Fruit fly (Drosophila melanogaster) whole organism, embryonic: ENCODE results near the gene CG14778.

Experiments
- Bdp1 ChIP-seq: fragments of 200-800 bp; sonication (Bioruptor generic); optimal IDR thresholded peaks from 3 replicates; lab custom pipeline; 2016; ENCODE audit warnings: missing biosample characterization, missing genetic modification characterization
- Bgb ChIP-seq: fragments of 200-800 bp; sonication (Bioruptor generic); IDR thresholded peaks from 2 replicates; pipeline ENCODE4 v1.3.6; 2022; ENCODE audit warnings: missing biosample characterization, missing genetic modification characterization; ENCODE audit not compliant: partially characterized antibody
- CG1024 ChIP-seq: fragments of 200-800 bp; sonication (Bioruptor generic); IDR thresholded peaks from 2 replicates; pipeline ENCODE4 v1.3.6; 2022; ENCODE audit warnings: missing biosample characterization, missing genetic modification characterization
- CG10267 ChIP-seq: fragments of 200-800 bp; sonication (Bioruptor generic); optimal IDR thresholded peaks from 2 replicates; lab custom pipeline; 2018; ENCODE audit warnings: missing biosample characterization, mild to moderate bottlenecking, missing genetic modification characterization, moderate library complexity
- CG10543 ChIP-seq: fragments of 200-800 bp; sonication (Bioruptor generic); optimal IDR thresholded peaks from 3 replicates; lab custom pipeline; 2017; ENCODE audit warnings: missing biosample characterization, mild to moderate bottlenecking, missing genetic modification characterization, moderate library complexity
- CG10979 ChIP-seq: fragments of 200-800 bp; sonication (Bioruptor generic); optimal IDR thresholded peaks from 2 replicates; lab custom pipeline; 2018; ENCODE audit warnings: missing biosample characterization, mild to moderate bottlenecking, missing genetic modification characterization, moderate library complexity
- CG12659 ChIP-seq: fragments of 200-800 bp; sonication (Bioruptor generic); optimal IDR thresholded peaks from 3 replicates; lab custom pipeline; 2017; ENCODE audit warnings: mild to moderate bottlenecking, missing biosample characterization, missing genetic modification reagents, missing genetic modification characterization
- CG12744 ChIP-seq: fragments of 200-800 bp; sonication (Bioruptor generic); optimal IDR thresholded peaks from 2 replicates; lab custom pipeline; 2016; ENCODE audit warnings: missing biosample characterization, missing genetic modification characterization
- CG13296 ChIP-seq: fragments of 200-800 bp; sonication (Bioruptor generic); optimal IDR thresholded peaks from 3 replicates; lab custom pipeline; 2018; ENCODE audit warnings: missing biosample characterization, mild to moderate bottlenecking, missing genetic modification characterization
- CG13624 ChIP-seq: fragments of 200-800 bp; sonication (Bioruptor generic); optimal IDR thresholded peaks from 2 replicates; lab custom pipeline; 2016; ENCODE audit warnings: missing biosample characterization, missing genetic modification characterization
- CG15514 ChIP-seq: fragments of 200-800 bp; sonication (Bioruptor generic); optimal IDR thresholded peaks from 3 replicates; lab custom pipeline; 2017; ENCODE audit warnings: missing biosample characterization, missing genetic modification characterization, mild to moderate bottlenecking, moderate library complexity, missing genetic modification reagents
- CG1603 ChIP-seq: fragments of 200-800 bp; sonication (Bioruptor generic); optimal IDR thresholded peaks from 2 replicates; lab custom pipeline; 2019; ENCODE audit warnings: missing biosample characterization, mild to moderate bottlenecking, missing genetic modification characterization, moderate library complexity
- CG16815 ChIP-seq: fragments of 200-800 bp; sonication (Bioruptor generic); optimal IDR thresholded peaks from 3 replicates; lab custom pipeline; 2017; ENCODE audit warnings: missing biosample characterization, mild to moderate bottlenecking, missing genetic modification characterization
- CG17568 ChIP-seq: fragments of 200-800 bp; sonication (Bioruptor generic); optimal IDR thresholded peaks from 2 replicates; lab custom pipeline; 2018; ENCODE audit warnings: missing biosample characterization, mild to moderate bottlenecking, missing genetic modification characterization, moderate library complexity
- CG17829 ChIP-seq: fragments of 200-800 bp; optimal IDR thresholded peaks from 2 replicates; lab custom pipeline; 2019; ENCODE audit warnings: missing biosample characterization, mild to moderate bottlenecking, missing genetic modification characterization, moderate library complexity
- CG34224 ChIP-seq: fragments of 200-800 bp; sonication (Bioruptor generic); IDR thresholded peaks from 3 replicates; pipeline ENCODE4 v1.3.6; 2022; ENCODE audit warnings: missing biosample characterization, missing genetic modification characterization; ENCODE audit not compliant: partially characterized antibody
- CG34422 ChIP-seq: fragments of 200-800 bp; sonication (Bioruptor generic); IDR thresholded peaks from 3 replicates; pipeline ENCODE4 v1.3.6; 2022; ENCODE audit warnings: missing biosample characterization, missing genetic modification characterization
- CG42726 ChIP-seq: fragments of 200-800 bp; sonication (Bioruptor generic); IDR thresholded peaks from 2 replicates; pipeline ENCODE4 v1.3.6; 2022; ENCODE audit warnings: missing biosample characterization, missing genetic modification characterization; ENCODE audit not compliant: partially characterized antibody
- CG4617 ChIP-seq: fragments of 200-800 bp; sonication (Bioruptor generic); optimal IDR thresholded peaks from 3 replicates; lab custom pipeline; 2016; ENCODE audit warnings: missing biosample characterization, missing genetic modification characterization, borderline replicate concordance
- CG9797 ChIP-seq: fragments of 200-800 bp; sonication (Bioruptor generic); optimal IDR thresholded peaks from 3 replicates; lab custom pipeline; 2018; ENCODE audit warnings: missing biosample characterization, mild to moderate bottlenecking, missing genetic modification characterization
- Dll ChIP-seq: fragments of 200-800 bp; sonication (Bioruptor generic); IDR thresholded peaks from 4 replicates; pipeline ENCODE4 v1.3.6; 2022; ENCODE audit warnings: missing biosample characterization, missing genetic modification characterization; ENCODE audit not compliant: partially characterized antibody
- Doc3 ChIP-seq: fragments of 200-800 bp; sonication (Bioruptor generic); IDR thresholded peaks from 3 replicates; pipeline ENCODE4 v1.3.6; 2022; ENCODE audit warnings: missing biosample characterization, missing genetic modification characterization; ENCODE audit not compliant: partially characterized antibody
- Dp ChIP-seq: fragments of 200-800 bp; sonication (Bioruptor generic); optimal IDR thresholded peaks from 2 replicates; lab custom pipeline; 2018; ENCODE audit warnings: missing biosample characterization, mild to moderate bottlenecking, missing genetic modification characterization, moderate library complexity
- Dref ChIP-seq: fragments of 200-800 bp; sonication (Bioruptor generic); IDR thresholded peaks from 2 replicates; pipeline ENCODE4 v1.3.6; 2022; ENCODE audit warnings: missing biosample characterization, missing genetic modification characterization
- Ets97D ChIP-seq: fragments of 200-800 bp; sonication (Bioruptor generic); optimal IDR thresholded peaks from 3 replicates; lab custom pipeline; 2016; ENCODE audit warnings: missing biosample characterization, missing genetic modification characterization
- GATAe ChIP-seq: fragments of 200-800 bp; sonication (Bioruptor generic); conservative IDR thresholded peaks from 2 replicates; pipeline ENCODE4 v1.3.6; 2022; ENCODE audit warnings: missing biosample characterization, missing genetic modification characterization
- Gug ChIP-seq: fragments of 200-800 bp; sonication (Bioruptor generic); IDR thresholded peaks from 4 replicates; pipeline ENCODE4 v1.3.6; 2022; ENCODE audit warnings: missing biosample characterization, missing genetic modification characterization
- MESR4 ChIP-seq: fragments of 200-800 bp; sonication (Bioruptor generic); optimal IDR thresholded peaks from 2 replicates; lab custom pipeline; 2018; ENCODE audit warnings: missing biosample characterization, mild to moderate bottlenecking, missing genetic modification characterization, moderate library complexity
- Max ChIP-seq: fragments of 200-800 bp; sonication (Bioruptor generic); optimal IDR thresholded peaks from 2 replicates; lab custom pipeline; 2016; ENCODE audit warnings: missing biosample characterization, mild to moderate bottlenecking, missing genetic modification characterization
- Myb ChIP-seq: fragments of 200-800 bp; sonication (Bioruptor generic); optimal IDR thresholded peaks from 2 replicates; lab custom pipeline; 2016; ENCODE audit warnings: missing biosample characterization, missing genetic modification characterization
- NK7.1 ChIP-seq: fragments of 200-800 bp; sonication (Bioruptor generic); optimal IDR thresholded peaks from 3 replicates; lab custom pipeline; 2016; ENCODE audit warnings: missing biosample characterization, missing genetic modification characterization
- Opbp ChIP-seq: fragments of 200-800 bp; sonication (Bioruptor generic); IDR thresholded peaks from 3 replicates; pipeline ENCODE4 v1.3.6; 2022; ENCODE audit warnings: missing biosample characterization, missing genetic modification characterization; ENCODE audit not compliant: partially characterized antibody
- Sin3A ChIP-seq: fragments of >200 bp; optimal IDR thresholded peaks from 2 replicates; lab custom pipeline; 2018
- amos ChIP-seq: fragments of 200-800 bp; sonication (Bioruptor generic); IDR thresholded peaks from 2 replicates; pipeline ENCODE4 v1.3.6; 2022; ENCODE audit warnings: missing biosample characterization, missing genetic modification characterization; ENCODE audit not compliant: partially characterized antibody
- ap ChIP-seq: fragments of 200-800 bp; sonication (Bioruptor generic); IDR thresholded peaks from 2 replicates; pipeline ENCODE4 v1.3.6; 2022; ENCODE audit warnings: missing biosample characterization, missing genetic modification characterization
- bigmax ChIP-seq: fragments of 200-800 bp; sonication (Bioruptor generic); optimal IDR thresholded peaks from 2 replicates; lab custom pipeline; 2018; ENCODE audit warnings: missing biosample characterization, mild to moderate bottlenecking, missing genetic modification characterization
- crp ChIP-seq, 2 experiments: fragments of 200-800 bp; sonication (Bioruptor generic); optimal IDR thresholded peaks; 2 replicates in 1 of 2; 3 replicates in 1 of 2; lab custom pipeline; 2017; ENCODE audit warnings: missing biosample characterization in 2 of 2, missing genetic modification characterization in 2 of 2, mild to moderate bottlenecking in 1 of 2, moderate library complexity in 1 of 2
- gfzf ChIP-seq: fragments of 200-800 bp; sonication (Bioruptor generic); optimal IDR thresholded peaks from 2 replicates; lab custom pipeline; 2016; ENCODE audit warnings: missing biosample characterization, mild to moderate bottlenecking, missing genetic modification characterization, moderate library complexity
- hb ChIP-seq: fragments of 200-800 bp; sonication (Bioruptor generic); IDR thresholded peaks from 3 replicates; pipeline ENCODE4 v1.3.6; 2022; ENCODE audit warnings: missing biosample characterization, missing genetic modification characterization; ENCODE audit not compliant: partially characterized antibody
- hbn ChIP-seq: fragments of 200-800 bp; sonication (Bioruptor generic); IDR thresholded peaks from 2 replicates; pipeline ENCODE4 v1.3.6; 2022; ENCODE audit warnings: missing biosample characterization, missing genetic modification characterization; ENCODE audit not compliant: partially characterized antibody
- inv ChIP-seq: fragments of 200-800 bp; sonication (Bioruptor generic); IDR thresholded peaks from 2 replicates; pipeline ENCODE4 v1.3.6; 2022; ENCODE audit warnings: missing biosample characterization, missing genetic modification characterization; ENCODE audit not compliant: partially characterized antibody
- knrl ChIP-seq: fragments of 200-800 bp; sonication (Bioruptor generic); IDR thresholded peaks from 3 replicates; pipeline ENCODE4 v1.3.6; 2022; ENCODE audit warnings: missing biosample characterization, missing genetic modification characterization; ENCODE audit not compliant: partially characterized antibody
- nerfin-2 ChIP-seq: fragments of 200-800 bp; sonication (Bioruptor generic); IDR thresholded peaks from 2 replicates; pipeline ENCODE4 v1.3.6; 2022; ENCODE audit warnings: missing biosample characterization, missing genetic modification characterization; ENCODE audit not compliant: partially characterized antibody
- peb ChIP-seq: fragments of 200-800 bp; sonication (Bioruptor generic); IDR thresholded peaks from 2 replicates; pipeline ENCODE4 v1.3.6; 2022; ENCODE audit warnings: missing biosample characterization, missing genetic modification characterization
- sens ChIP-seq: fragments of 200-800 bp; sonication (Bioruptor generic); peaks from one replicate; lab custom pipeline; 2016; ENCODE audit warnings: missing biosample characterization, missing genetic modification characterization
- slbo ChIP-seq: fragments of 200-800 bp; sonication (Bioruptor generic); IDR thresholded peaks from 2 replicates; pipeline ENCODE4 v1.3.6; 2022; ENCODE audit warnings: missing biosample characterization, missing genetic modification characterization
- sna ChIP-seq: fragments of 200-800 bp; sonication (Bioruptor generic); IDR thresholded peaks from 2 replicates; pipeline ENCODE4 v1.3.6; 2022; ENCODE audit warnings: missing biosample characterization, missing genetic modification characterization; ENCODE audit not compliant: partially characterized antibody
- sug ChIP-seq: fragments of 200-800 bp; optimal IDR thresholded peaks from 2 replicates; lab custom pipeline; 2019; ENCODE audit warnings: missing biosample characterization, mild to moderate bottlenecking, missing genetic modification characterization, moderate library complexity
- zen2 ChIP-seq: fragments of 200-800 bp; sonication (Bioruptor generic); IDR thresholded peaks from 3 replicates; pipeline ENCODE4 v1.3.6; 2022; ENCODE audit warnings: missing biosample characterization, missing genetic modification characterization; ENCODE audit not compliant: partially characterized antibody

The CG14778 gene

dm6 chrX:1464033-1464432 lies 3.3 kb upstream of the CG14778 start, which contains the start of gene Ns3 (continued):
- peak; percentile 1 for TF ChIP-seq sug
- peak; percentile 82 for TF ChIP-seq nerfin-2 (GFP tag; lab: Robert Waterston, UW)
- TF ChIP-seq inv (GFP tag; lab: Robert Waterston, UW), result peak; percentile 73
- TF ChIP-seq MESR4 (GFP tag; lab: Kevin White, UChicago), result peak; percentile 71
- peak; percentile 62 for TF ChIP-seq Myb
- peak; percentile 28 for TF ChIP-seq CG9797 (GFP tag; lab: Kevin White, UChicago)
- TF ChIP-seq CG34422, result 0 out of 3 replicates have a peak, but pooled peaks have one; percentile 9
- TF ChIP-seq CG10543 (GFP tag; lab: Kevin White, UChicago), result no peak
- TF ChIP-seq CG34224, result peak; percentile 91
- TF ChIP-seq hb, result peak; percentile 86
- peak; percentile 15 for TF ChIP-seq CG12659 (GFP tag; lab: Kevin White, UChicago)
- peak; percentile 76 for TF ChIP-seq CG1603
- TF ChIP-seq CG4617, result peak; percentile 9
- TF ChIP-seq CG12744, result no peak
- TF ChIP-seq NK7.1 (GFP tag; lab: Kevin White, UChicago), result no peak
- TF ChIP-seq CG17568 (GFP tag; lab: Kevin White, UChicago), result no peak
- no peak for TF ChIP-seq CG13296 (GFP tag; lab: Kevin White, UChicago)
- TF ChIP-seq Bdp1, result no peak
- TF ChIP-seq Dll (GFP tag; lab: Robert Waterston, UW), result peak; percentile 85
- TF ChIP-seq Dref (GFP tag; lab: Robert Waterston, UW), result peak; percentile 96
- no peak for TF ChIP-seq bigmax (GFP tag; lab: Kevin White, UChicago)
- TF ChIP-seq CG16815 (GFP tag; lab: Kevin White, UChicago), result no peak
- TF ChIP-seq GATAe (GFP tag; lab: Robert Waterston, UW), result no peak
- TF ChIP-seq Gug (GFP tag; lab: Robert Waterston, UW), result no peak
- peak; percentile 64 for TF ChIP-seq sens
- TF ChIP-seq crp (GFP tag; optimal IDR thresholded peaks at IDR 0.05; lab: Kevin White, UChicago), result peak in 1 of 2 experiments; percentile 37
- peak; percentile 85 for TF ChIP-seq hbn (GFP tag; lab: Robert Waterston, UW)
- TF ChIP-seq Max (GFP tag; lab: Kevin White, UChicago), result peak; percentile 72
- no peak for TF ChIP-seq ap
- peak; percentile 86 for TF ChIP-seq Opbp (GFP tag; lab: Robert Waterston, UW)
- TF ChIP-seq CG10267 (tag; lab: Kevin White, UChicago), result peak; percentile 48
- TF ChIP-seq CG42726 (GFP tag; lab: Robert Waterston, UW), result peak; percentile 71; the same call in 1 of the 2 replicates
- peak; percentile 86 for TF ChIP-seq CG15514
- TF ChIP-seq CG10979, result no peak
- peak; percentile 94 for TF ChIP-seq Dp (GFP tag; lab: Kevin White, UChicago)
- TF ChIP-seq Sin3A, result peak; percentile 32
- peak; percentile 71; the same call in 2 of the 3 replicates for TF ChIP-seq knrl
- TF ChIP-seq CG17829, result peak; percentile 18
- TF ChIP-seq gfzf, result peak; percentile 40
- TF ChIP-seq slbo (GFP tag; lab: Robert Waterston, UW), result no peak
- TF ChIP-seq Ets97D (GFP tag; lab: Kevin White, UChicago), result peak; percentile 2
- TF ChIP-seq sna, result peak; percentile 88
- peak; percentile 92 for TF ChIP-seq Bgb (GFP tag; lab: Robert Waterston, UW)
- peak; percentile 88 for TF ChIP-seq amos
- TF ChIP-seq CG13624 (GFP tag; lab: Kevin White, UChicago), result no peak
- TF ChIP-seq zen2 (GFP tag; lab: Robert Waterston, UW), result peak; percentile 89
- TF ChIP-seq Doc3 (GFP tag; lab: Robert Waterston, UW), result peak; percentile 72
- no peak for TF ChIP-seq peb
- TF ChIP-seq CG1024 (GFP tag; lab: Robert Waterston, UW), result no peak
